Fruit fly (Drosophila melanogaster) whole organism, embryonic: ENCODE data around the gene CG15728.

Source experiments
- ATbp ChIP-seq: fragments of 200-800 bp; sonication (Bioruptor generic); optimal IDR thresholded peaks from 2 replicates; lab custom pipeline; 2017; ENCODE audit warnings: missing biosample characterization, mild to moderate bottlenecking, missing genetic modification characterization, missing genetic modification reagents
- CG10543 ChIP-seq: fragments of 200-800 bp; sonication (Bioruptor generic); optimal IDR thresholded peaks from 3 replicates; lab custom pipeline; 2017; ENCODE audit warnings: missing biosample characterization, mild to moderate bottlenecking, missing genetic modification characterization, moderate library complexity
- CG1233 ChIP-seq: fragments of 200-800 bp; sonication (Bioruptor generic); optimal IDR thresholded peaks from 4 replicates; lab custom pipeline; 2018; ENCODE audit warnings: missing biosample characterization, mild to moderate bottlenecking, missing genetic modification characterization
- CG14965 ChIP-seq: fragments of 200-800 bp; sonication (Bioruptor generic); optimal IDR thresholded peaks from 2 replicates; lab custom pipeline; 2016; ENCODE audit warnings: missing biosample characterization, missing genetic modification characterization, borderline replicate concordance
- CG17568 ChIP-seq: fragments of 200-800 bp; sonication (Bioruptor generic); optimal IDR thresholded peaks from 2 replicates; lab custom pipeline; 2018; ENCODE audit warnings: missing biosample characterization, mild to moderate bottlenecking, missing genetic modification characterization, moderate library complexity
- CG18262 ChIP-seq: fragments of 200-800 bp; optimal IDR thresholded peaks from 3 replicates; lab custom pipeline; 2019; ENCODE audit warnings: missing biosample characterization, mild to moderate bottlenecking, missing genetic modification characterization, moderate library complexity
- CG43689 ChIP-seq: fragments of 200-800 bp; sonication (Bioruptor generic); IDR thresholded peaks from 2 replicates; pipeline ENCODE4 v1.3.6; 2022; ENCODE audit warnings: missing biosample characterization, missing genetic modification characterization
- CG5180 ChIP-seq: fragments of 200-800 bp; sonication (Bioruptor generic); optimal IDR thresholded peaks from 3 replicates; lab custom pipeline; 2017; ENCODE audit warnings: missing biosample characterization, missing genetic modification characterization, mild to moderate bottlenecking, moderate library complexity, missing genetic modification reagents
- CG6272 ChIP-seq: fragments of 200-800 bp; sonication (Bioruptor generic); IDR thresholded peaks from 2 replicates; pipeline ENCODE4 v1.3.6; 2022; ENCODE audit warnings: missing biosample characterization, missing genetic modification characterization
- CG7963 ChIP-seq: fragments of 200-800 bp; sonication (Bioruptor generic); IDR thresholded peaks from 3 replicates; pipeline ENCODE4 v1.3.6; 2022; ENCODE audit warnings: missing biosample characterization, missing genetic modification characterization; ENCODE audit not compliant: partially characterized antibody
- CG8290 ChIP-seq, 3 experiments: fragments of 200-800 bp; sonication (Bioruptor generic); optimal IDR thresholded peaks; 2 replicates each; lab custom pipeline; 2016 to 2019; ENCODE audit warnings: missing biosample characterization in 3 of 3, missing genetic modification characterization in 3 of 3, mild to moderate bottlenecking in 2 of 3, moderate library complexity in 1 of 3
- CG8478 ChIP-seq: fragments of >200 bp; optimal IDR thresholded peaks from 2 replicates; lab custom pipeline; 2018
- CG9437 ChIP-seq: fragments of 200-800 bp; sonication (Bioruptor generic); optimal IDR thresholded peaks from 2 replicates; lab custom pipeline; 2018; ENCODE audit warnings: missing biosample characterization, mild to moderate bottlenecking, missing genetic modification characterization
- CkIIα-i1 ChIP-seq: fragments of 200-800 bp; sonication (Bioruptor generic); IDR thresholded peaks from 2 replicates; pipeline ENCODE4 v1.3.6; 2022; ENCODE audit warnings: missing biosample characterization, missing genetic modification characterization
- Drgx ChIP-seq: fragments of 200-800 bp; sonication (Bioruptor generic); IDR thresholded peaks from 2 replicates; pipeline ENCODE4 v1.3.6; 2022; ENCODE audit warnings: missing biosample characterization, missing genetic modification characterization
- E2f1 ChIP-seq: fragments of 200-800 bp; sonication (Bioruptor generic); IDR thresholded peaks from 2 replicates; pipeline ENCODE4 v1.3.6; 2022; ENCODE audit warnings: missing biosample characterization, missing genetic modification characterization
- Fer3 ChIP-seq: fragments of 200-800 bp; sonication (Bioruptor generic); optimal IDR thresholded peaks from 2 replicates; lab custom pipeline; 2018; ENCODE audit warnings: missing biosample characterization, mild to moderate bottlenecking, missing genetic modification characterization, moderate library complexity
- HLH3B ChIP-seq: fragments of 200-800 bp; sonication (Bioruptor generic); IDR thresholded peaks from 2 replicates; pipeline ENCODE4 v1.3.6; 2022; ENCODE audit warnings: missing biosample characterization, missing genetic modification characterization
- NC2α ChIP-seq: fragments of 200-800 bp; sonication (Bioruptor generic); optimal IDR thresholded peaks from 2 replicates; lab custom pipeline; 2016; ENCODE audit warnings: missing biosample characterization, missing genetic modification characterization
- NK7.1 ChIP-seq: fragments of 200-800 bp; sonication (Bioruptor generic); optimal IDR thresholded peaks from 3 replicates; lab custom pipeline; 2016; ENCODE audit warnings: missing biosample characterization, missing genetic modification characterization
- Pdp1 ChIP-seq, 2 experiments: fragments of 200-800 bp; sonication (Bioruptor generic); optimal IDR thresholded peaks; 3 replicates each; lab custom pipeline; 2016; ENCODE audit warnings: missing biosample characterization in 2 of 2, missing genetic modification characterization in 2 of 2, mild to moderate bottlenecking in 1 of 2, moderate library complexity in 1 of 2
- Sry-β ChIP-seq: fragments of 200-800 bp; sonication (Bioruptor generic); optimal IDR thresholded peaks from 2 replicates; lab custom pipeline; 2018; ENCODE audit warnings: missing biosample characterization, mild to moderate bottlenecking, missing genetic modification characterization, moderate library complexity
- ab ChIP-seq: fragments of 200-800 bp; sonication (Bioruptor generic); optimal IDR thresholded peaks from 2 replicates; lab custom pipeline; 2016; ENCODE audit warnings: missing biosample characterization, missing genetic modification characterization
- amos ChIP-seq: fragments of 200-800 bp; sonication (Bioruptor generic); IDR thresholded peaks from 2 replicates; pipeline ENCODE4 v1.3.6; 2022; ENCODE audit warnings: missing biosample characterization, missing genetic modification characterization; ENCODE audit not compliant: partially characterized antibody
- ato ChIP-seq: fragments of 200-800 bp; sonication (Bioruptor generic); IDR thresholded peaks from 2 replicates; pipeline ENCODE4 v1.3.6; 2022; ENCODE audit warnings: missing biosample characterization, missing genetic modification characterization; ENCODE audit not compliant: partially characterized antibody
- bab2 ChIP-seq: fragments of 200-800 bp; sonication (Bioruptor generic); optimal IDR thresholded peaks from 2 replicates; lab custom pipeline; 2016; ENCODE audit warnings: missing biosample characterization, missing genetic modification characterization
- cg ChIP-seq: fragments of 200-800 bp; sonication (Bioruptor generic); optimal IDR thresholded peaks from 3 replicates; lab custom pipeline; 2019; ENCODE audit warnings: missing biosample characterization, mild to moderate bottlenecking, missing genetic modification characterization, moderate library complexity
- chn ChIP-seq: fragments of 200-800 bp; sonication (Bioruptor generic); optimal IDR thresholded peaks from 2 replicates; lab custom pipeline; 2016; ENCODE audit warnings: missing biosample characterization, missing genetic modification characterization
- eve ChIP-seq, 2 experiments: fragments of >200 bp; optimal IDR thresholded peaks; 2 replicates each; lab custom pipeline; 2017; ENCODE audit warnings: missing biosample characterization in 2 of 2, missing genetic modification characterization in 2 of 2
- gem ChIP-seq: fragments of 200-800 bp; sonication (Bioruptor generic); optimal IDR thresholded peaks from 2 replicates; lab custom pipeline; 2019; ENCODE audit warnings: missing biosample characterization, mild to moderate bottlenecking, missing genetic modification characterization, moderate library complexity
- insv ChIP-seq, 2 experiments: fragments of 200-800 bp; sonication (Bioruptor generic); optimal IDR thresholded peaks; 3 replicates each; lab custom pipeline; 2016 to 2018; ENCODE audit warnings: missing biosample characterization in 2 of 2, missing genetic modification characterization in 2 of 2
- nom ChIP-seq: fragments of 200-800 bp; sonication (Bioruptor generic); optimal IDR thresholded peaks from 2 replicates; lab custom pipeline; 2017; ENCODE audit warnings: missing biosample characterization, missing genetic modification characterization, mild to moderate bottlenecking, moderate library complexity, missing genetic modification reagents
- org-1 ChIP-seq: fragments of 200-800 bp; sonication (Bioruptor generic); optimal IDR thresholded peaks from 2 replicates; lab custom pipeline; 2017; ENCODE audit warnings: missing biosample characterization, missing genetic modification characterization
- peb ChIP-seq: fragments of 200-800 bp; sonication (Bioruptor generic); IDR thresholded peaks from 2 replicates; pipeline ENCODE4 v1.3.6; 2022; ENCODE audit warnings: missing biosample characterization, missing genetic modification characterization
- sens-2 ChIP-seq: fragments of 200-800 bp; sonication (Bioruptor generic); IDR thresholded peaks from 2 replicates; pipeline ENCODE4 v1.3.6; 2022; ENCODE audit warnings: missing biosample characterization, missing genetic modification characterization
- sisA ChIP-seq: fragments of 200-800 bp; sonication (Bioruptor generic); IDR thresholded peaks from 2 replicates; pipeline ENCODE4 v1.3.6; 2022; ENCODE audit warnings: missing biosample characterization, missing genetic modification characterization
- sob ChIP-seq: fragments of 200-800 bp; sonication (Bioruptor generic); IDR thresholded peaks from 2 replicates; pipeline ENCODE4 v1.3.6; 2022; ENCODE audit warnings: missing biosample characterization, missing genetic modification characterization
- unc-4 ChIP-seq: fragments of 200-800 bp; sonication (Bioruptor generic); IDR thresholded peaks from 2 replicates; pipeline ENCODE4 v1.3.6; 2022; ENCODE audit warnings: missing biosample characterization, missing genetic modification characterization; ENCODE audit not compliant: partially characterized antibody

CG15728 gene

DNA sequence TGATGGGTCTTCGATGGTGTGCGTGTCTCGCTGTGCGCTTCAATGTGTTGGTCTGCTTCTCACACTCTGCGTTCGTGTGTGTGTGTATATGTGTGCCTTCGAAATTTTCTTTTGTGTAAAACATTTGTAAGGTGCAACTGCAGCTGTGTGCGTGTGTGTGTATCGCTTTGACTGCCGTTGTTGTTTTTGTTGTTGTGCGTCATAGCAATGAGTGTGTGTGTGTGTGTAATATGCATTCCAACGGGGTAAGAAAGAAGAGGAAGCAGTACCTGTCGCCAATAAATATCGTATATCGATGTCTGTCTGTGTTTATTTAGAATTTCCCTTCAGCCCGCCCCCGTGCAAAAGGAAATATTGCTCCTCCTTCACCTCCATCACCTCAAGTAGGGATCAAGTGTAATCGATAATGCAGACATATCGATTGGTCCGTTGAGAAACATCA is 30.2 kb downstream of the CG15728 start (continued):
- 0 out of 2 replicates have a peak, but pooled peaks have one; percentile 8 for TF ChIP-seq HLH3B (GFP tag; lab: Robert Waterston, UW)
- no peak for TF ChIP-seq sob (GFP tag; lab: Robert Waterston, UW)
- TF ChIP-seq CG8478 = peak; percentile 98
- TF ChIP-seq org-1 (GFP tag; lab: Kevin White, UChicago) = no peak
- TF ChIP-seq Drgx (GFP tag; lab: Robert Waterston, UW) = 0 out of 2 replicates have a peak, but pooled peaks have one; percentile 14
- no peak for TF ChIP-seq NK7.1
- TF ChIP-seq CkIIα-i1 (GFP tag; lab: Robert Waterston, UW) = no peak
- TF ChIP-seq Pdp1 (GFP tag; optimal IDR thresholded peaks at IDR 0.05; lab: Kevin White, UChicago) = peak in 1 of 2 experiments; percentile 15
- no peak for TF ChIP-seq CG1233
- TF ChIP-seq CG7963 = peak; percentile 42; the same call in 1 of the 3 replicates
- TF ChIP-seq unc-4 (GFP tag; lab: Robert Waterston, UW) = no peak
- peak; percentile 3 for TF ChIP-seq CG9437 (GFP tag; lab: Kevin White, UChicago)
- TF ChIP-seq E2f1 (GFP tag; lab: Robert Waterston, UW) = no peak
- TF ChIP-seq CG8290 (GFP tag; optimal IDR thresholded peaks at IDR 0.05; lab: Kevin White, UChicago) = peak; percentile 1
- peak; percentile 5 to 35 for TF ChIP-seq CG8290 (tag; optimal IDR thresholded peaks at IDR 0.05; lab: Kevin White, UChicago)
- TF ChIP-seq CG5180 (GFP tag; lab: Kevin White, UChicago) = peak; percentile 3
- no peak for TF ChIP-seq CG18262 (tag; lab: Kevin White, UChicago)
- TF ChIP-seq chn = no peak
- TF ChIP-seq NC2α (GFP tag; lab: Kevin White, UChicago) = no peak
- no peak for TF ChIP-seq CG17568 (GFP tag; lab: Kevin White, UChicago)
- no peak for TF ChIP-seq CG14965 (GFP tag; lab: Kevin White, UChicago)
- TF ChIP-seq ato (GFP tag; lab: Robert Waterston, UW) = peak; percentile 33; the same call in 1 of the 2 replicates
- no peak for TF ChIP-seq ab (GFP tag; lab: Kevin White, UChicago)
- TF ChIP-seq bab2 (GFP tag; lab: Kevin White, UChicago) = no peak
- no peak for TF ChIP-seq CG10543
- TF ChIP-seq sens-2 = no peak
- TF ChIP-seq Sry-β (GFP tag; lab: Kevin White, UChicago) = no peak
- TF ChIP-seq peb = no peak
- TF ChIP-seq CG43689 (GFP tag; lab: Robert Waterston, UW) = no peak

DNA sequence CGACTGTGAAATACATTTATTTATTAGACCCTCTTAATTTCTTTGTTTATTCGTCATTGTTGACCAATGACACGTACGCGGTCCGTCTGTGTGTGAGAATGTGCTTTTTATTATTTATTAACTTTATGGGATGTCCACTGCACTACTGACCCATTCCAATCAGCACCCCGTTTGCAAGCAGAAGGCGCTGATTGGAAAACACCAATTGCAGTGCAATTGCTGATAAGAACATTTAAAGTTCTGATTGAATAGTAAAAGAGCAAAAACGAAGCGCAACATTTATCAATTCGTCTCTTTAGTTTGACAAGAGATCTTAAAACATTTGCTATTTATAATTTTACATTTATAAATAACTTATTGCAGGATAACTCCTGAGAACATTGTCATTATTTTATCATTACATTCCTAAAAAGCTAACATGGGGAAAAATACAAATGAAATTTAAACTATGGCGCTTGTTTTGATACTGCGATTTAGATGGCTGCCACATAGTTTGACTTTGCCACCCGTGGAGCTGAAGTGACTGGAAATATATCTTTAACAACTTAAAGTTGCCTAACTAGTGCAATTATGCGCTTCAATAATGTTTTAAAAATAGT is 34.4 kb downstream of the CG15728 start:
- TF ChIP-seq insv (GFP tag; optimal IDR thresholded peaks at IDR 0.05; lab: Kevin White, UChicago) = peak; percentile 87 to 98
- TF ChIP-seq nom = peak; percentile 32
- TF ChIP-seq CG6272 (GFP tag; lab: Robert Waterston, UW) = no peak
- TF ChIP-seq sisA = 0 out of 2 replicates have a peak, but pooled peaks have one; percentile 8
- no peak for TF ChIP-seq gem (tag; lab: Kevin White, UChicago)
- no peak for TF ChIP-seq cg (GFP tag; lab: Kevin White, UChicago)
- peak in 1 of 2 experiments; percentile 42 for TF ChIP-seq eve (GFP tag; optimal IDR thresholded peaks at IDR 0.05; lab: Kevin White, UChicago)
- TF ChIP-seq Fer3 (tag; lab: Kevin White, UChicago) = peak; percentile 14
- no peak for TF ChIP-seq amos (GFP tag; lab: Robert Waterston, UW)
- peak; percentile 10 for TF ChIP-seq ATbp
- TF ChIP-seq, all 482 proteins: peak for 6
